Worm (Caenorhabditis elegans): ENCODE results near the gene Y75B8A.39.

DNA sequence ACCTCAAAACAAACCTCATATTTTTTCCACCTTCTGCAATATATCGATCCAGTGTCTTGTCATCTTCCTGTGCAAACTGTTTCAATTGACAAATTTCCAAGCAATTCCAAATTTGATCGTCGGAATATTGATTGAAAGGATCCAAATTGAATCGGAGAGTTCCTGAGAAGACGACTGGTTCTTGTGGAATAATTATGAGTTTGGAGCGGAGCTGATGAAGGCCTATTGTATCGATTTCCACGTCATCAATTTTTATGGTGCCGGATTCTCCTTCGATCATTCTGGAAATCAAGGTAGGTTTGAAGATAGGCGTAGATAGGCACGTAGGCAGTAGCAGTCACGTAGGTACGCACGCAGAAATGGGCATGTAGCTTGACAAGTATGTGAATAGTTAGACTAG is 28.8 kb upstream of the Y75B8A.39 start:
- TF ChIP-seq lin-11 (tag; optimal IDR thresholded peaks at IDR 0.05) (no peak), nhr-25 (tag; optimal IDR thresholded peaks at IDR 0.05) (no peak), ztf-4 (tag; optimal IDR thresholded peaks at IDR 0.05) (no peak), fos-1 (tag; optimal IDR thresholded peaks at IDR 0.05) (no peak), mdl-1 (tag; optimal IDR thresholded peaks at IDR 0.05) (no peak), ztf-11 (tag; optimal IDR thresholded peaks at IDR 0.05) (no peak), nhr-11 (tag; optimal IDR thresholded peaks at IDR 0.05) (no peak), nhr-12 (tag; optimal IDR thresholded peaks at IDR 0.05) (no peak), lin-39 (tag; optimal IDR thresholded peaks at IDR 0.05) (no peak), elt-1 (tag; optimal IDR thresholded peaks at IDR 0.05) (no peak), egl-27 (tag; optimal IDR thresholded peaks at IDR 0.05) (no peak)
